Worm (Caenorhabditis elegans) whole organism, L1 larva: ENCODE measurements around the gene M163.8.
A peak's percentile ranks its signal among the peaks of the same experiment; 100 is the strongest.

Experiments used
- C04F5.9 ChIP-seq: sonication (generic microtip); optimal IDR thresholded peaks from 2 replicates; lab custom pipeline; 2016; ENCODE audit warnings: missing genetic modification characterization, missing compliant biosample characterization
- C16A3.4 ChIP-seq: fragments of 150-350 bp; optimal IDR thresholded peaks from 2 replicates; lab custom pipeline; 2014; ENCODE audit warnings: missing biosample characterization, missing genetic modification characterization
- Y116A8C.19 ChIP-seq: sonication (generic microtip); optimal IDR thresholded peaks from 2 replicates; lab custom pipeline; 2016; ENCODE audit warnings: missing compliant biosample characterization, missing genetic modification characterization, borderline replicate concordance
- ama-1 ChIP-seq: fragments of 150-350 bp; optimal IDR thresholded peaks from 2 replicates; lab custom pipeline; 2014
- ceh-82 ChIP-seq, 3 experiments: fragments of 150-350 bp in 1 of 3; sonication (generic microtip) in 2 of 3; optimal IDR thresholded peaks; 2 replicates each; lab custom pipeline; 2014 to 2017; ENCODE audit warnings: missing biosample characterization in 3 of 3, missing genetic modification characterization in 3 of 3
- ceh-90 ChIP-seq: sonication (generic microtip); optimal IDR thresholded peaks from 2 replicates; lab custom pipeline; 2016; ENCODE audit warnings: missing genetic modification characterization, missing compliant biosample characterization
- dpl-1 ChIP-seq, 3 experiments: fragments of 150-350 bp in 2 of 3; sonication (generic microtip) in 1 of 3; optimal IDR thresholded peaks; 2 replicates each; lab custom pipeline; 2014 to 2017; ENCODE audit warnings: missing biosample characterization in 3 of 3, missing genetic modification characterization in 3 of 3, missing genetic modification reagents in 3 of 3
- dsc-1 ChIP-seq: sonication (generic microtip); optimal IDR thresholded peaks from 2 replicates; lab custom pipeline; 2016; ENCODE audit warnings: mild to moderate bottlenecking, missing genetic modification characterization, missing compliant biosample characterization
- efl-1 ChIP-seq, 4 experiments: fragments of 150-350 bp; optimal IDR thresholded peaks in 3 of 4; peaks in 1 of 4; 1 replicate in 1 of 4; 2 replicates in 3 of 4; lab custom pipeline; 2014; ENCODE audit warnings: missing biosample characterization in 2 of 4, missing genetic modification characterization in 2 of 4, missing genetic modification reagents in 2 of 4
- egl-13 ChIP-seq: sonication (generic microtip); optimal IDR thresholded peaks from 2 replicates; lab custom pipeline; 2016; ENCODE audit warnings: missing genotype, missing genetic modification reagents, missing genetic modification characterization, missing compliant biosample characterization
- egl-27 ChIP-seq, 2 experiments: fragments of 150-350 bp in 1 of 2; sonication (generic microtip); optimal IDR thresholded peaks; 3 replicates each; lab custom pipeline; 2017 to 2018; ENCODE audit warnings: missing biosample characterization in 2 of 2, missing genetic modification characterization in 2 of 2, missing genetic modification reagents in 2 of 2
- fkh-10 ChIP-seq: sonication (generic microtip); optimal IDR thresholded peaks from 2 replicates; lab custom pipeline; 2017; ENCODE audit warnings: missing biosample characterization, missing genetic modification reagents, missing genetic modification characterization
- fkh-4 ChIP-seq: sonication (generic microtip); optimal IDR thresholded peaks from 2 replicates; lab custom pipeline; 2016; ENCODE audit warnings: missing compliant biosample characterization, missing genetic modification characterization, borderline replicate concordance
- hlh-4 ChIP-seq: sonication (generic microtip); optimal IDR thresholded peaks from 2 replicates; lab custom pipeline; 2016; ENCODE audit warnings: mild to moderate bottlenecking, missing genetic modification characterization, missing compliant biosample characterization
- hpl-2 ChIP-seq: fragments of 150-350 bp; optimal IDR thresholded peaks from 2 replicates; lab custom pipeline; 2014; ENCODE audit warnings: missing biosample characterization, missing genetic modification reagents, missing genetic modification characterization
- irx-1 ChIP-seq: sonication (generic microtip); optimal IDR thresholded peaks from 2 replicates; lab custom pipeline; 2016; ENCODE audit warnings: missing genetic modification characterization, missing compliant biosample characterization
- isw-1 ChIP-seq: fragments of 200-800 bp; sonication (Bioruptor generic); IDR thresholded peaks from 2 replicates; pipeline ENCODE4 v1.3.6; 2022; ENCODE audit warnings: missing genetic modification characterization, missing compliant biosample characterization
- jun-1 ChIP-seq: fragments of 150-350 bp; optimal IDR thresholded peaks from 2 replicates; lab custom pipeline; 2014; ENCODE audit warnings: missing biosample characterization, missing genetic modification reagents, missing genetic modification characterization
- lin-14 ChIP-seq: fragments of 200-800 bp; sonication (Bioruptor generic); optimal IDR thresholded peaks from 2 replicates; lab custom pipeline; 2018; ENCODE audit warnings: mild to moderate bottlenecking, missing genetic modification characterization, moderate library complexity, missing compliant biosample characterization
- lin-35 ChIP-seq, 2 experiments: fragments of 150-350 bp; optimal IDR thresholded peaks; 2 replicates each; lab custom pipeline; 2014; ENCODE audit warnings: missing biosample characterization in 2 of 2, missing genetic modification characterization in 2 of 2, missing genetic modification reagents in 2 of 2
- lir-3 ChIP-seq: sonication (generic microtip); optimal IDR thresholded peaks from 2 replicates; lab custom pipeline; 2016; ENCODE audit warnings: mild to moderate bottlenecking, missing genetic modification characterization, moderate library complexity, missing compliant biosample characterization; ENCODE audit not compliant: poor library complexity
- lsy-2 ChIP-seq, 2 experiments: fragments of 150-350 bp; optimal IDR thresholded peaks; 2 replicates each; lab custom pipeline; 2014; ENCODE audit warnings: missing biosample characterization in 2 of 2, missing genetic modification characterization in 2 of 2
- mdl-1 ChIP-seq, 2 experiments: fragments of 150-350 bp; optimal IDR thresholded peaks; 2 replicates each; lab custom pipeline; 2014 to 2017; ENCODE audit warnings: missing biosample characterization in 2 of 2, missing genetic modification characterization in 2 of 2, inconsistent platforms in 1 of 2
- mef-2 ChIP-seq: fragments of 150-350 bp; optimal IDR thresholded peaks from 2 replicates; lab custom pipeline; 2014; ENCODE audit warnings: missing biosample characterization, missing genetic modification characterization
- mep-1 ChIP-seq: fragments of 150-350 bp; optimal IDR thresholded peaks from 2 replicates; lab custom pipeline; 2014; ENCODE audit warnings: missing biosample characterization, missing genetic modification characterization
- nhr-19 ChIP-seq: fragments of 200-800 bp; sonication (Bioruptor generic); conservative IDR thresholded peaks from 2 replicates; pipeline ENCODE4 v1.3.6; 2022; ENCODE audit warnings: missing genetic modification characterization, missing compliant biosample characterization
- nhr-20 ChIP-seq: sonication (generic microtip); optimal IDR thresholded peaks from 2 replicates; lab custom pipeline; 2016; ENCODE audit warnings: mild to moderate bottlenecking, missing genetic modification characterization, missing compliant biosample characterization
- nhr-237 ChIP-seq: fragments of 150-350 bp; optimal IDR thresholded peaks from 2 replicates; lab custom pipeline; 2014; ENCODE audit warnings: missing biosample characterization, missing genetic modification characterization
- nhr-71 ChIP-seq: sonication (generic microtip); optimal IDR thresholded peaks from 2 replicates; lab custom pipeline; 2016; ENCODE audit warnings: mild to moderate bottlenecking, missing genetic modification characterization, moderate library complexity, missing compliant biosample characterization
- nhr-76 ChIP-seq: sonication (generic microtip); optimal IDR thresholded peaks from 2 replicates; lab custom pipeline; 2017; ENCODE audit warnings: missing biosample characterization, missing genetic modification characterization
- nhr-77 ChIP-seq: fragments of 150-350 bp; optimal IDR thresholded peaks from 2 replicates; lab custom pipeline; 2014; ENCODE audit warnings: missing biosample characterization, missing genetic modification characterization
- nhr-85 ChIP-seq: sonication (generic microtip); peaks from one replicate; lab custom pipeline; 2016; ENCODE audit warnings: missing genetic modification characterization, inconsistent platforms, missing compliant biosample characterization
- nhr-90 ChIP-seq: sonication (generic microtip); optimal IDR thresholded peaks from 2 replicates; lab custom pipeline; 2016; ENCODE audit warnings: mild to moderate bottlenecking, missing genetic modification characterization, missing compliant biosample characterization; ENCODE audit not compliant: poor library complexity
- pax-3 ChIP-seq: fragments of 200-800 bp; sonication (Bioruptor generic); optimal IDR thresholded peaks from 2 replicates; lab custom pipeline; 2018; ENCODE audit warnings: mild to moderate bottlenecking, missing genetic modification characterization, moderate library complexity, missing compliant biosample characterization
- pqm-1 ChIP-seq: sonication (generic microtip); optimal IDR thresholded peaks from 3 replicates; lab custom pipeline; 2017; ENCODE audit warnings: missing biosample characterization, missing genetic modification characterization
- rnt-1 ChIP-seq: sonication (generic microtip); optimal IDR thresholded peaks from 2 replicates; lab custom pipeline; 2016; ENCODE audit warnings: mild to moderate bottlenecking, missing genetic modification characterization, moderate library complexity, missing compliant biosample characterization
- skn-1 ChIP-seq: fragments of 150-350 bp; optimal IDR thresholded peaks from 2 replicates; lab custom pipeline; 2014; ENCODE audit warnings: missing biosample characterization, missing genetic modification characterization
- snpc-4 ChIP-seq: fragments of 150-350 bp; optimal IDR thresholded peaks from 2 replicates; lab custom pipeline; 2014; ENCODE audit warnings: missing biosample characterization, missing genetic modification characterization
- snu-23 ChIP-seq: sonication (generic microtip); optimal IDR thresholded peaks from 2 replicates; lab custom pipeline; 2016; ENCODE audit warnings: missing genetic modification characterization, missing compliant biosample characterization
- sptf-1 ChIP-seq: fragments of 150-350 bp; optimal IDR thresholded peaks from 2 replicates; lab custom pipeline; 2014; ENCODE audit warnings: missing biosample characterization, missing genetic modification characterization
- swsn-7 ChIP-seq: sonication (generic microtip); optimal IDR thresholded peaks from 2 replicates; lab custom pipeline; 2016; ENCODE audit warnings: missing genetic modification characterization, missing compliant biosample characterization
- tbx-2 ChIP-seq: sonication (generic microtip); optimal IDR thresholded peaks from 2 replicates; lab custom pipeline; 2016; ENCODE audit warnings: missing genetic modification characterization, missing compliant biosample characterization
- tlp-1 ChIP-seq: fragments of 150-350 bp; optimal IDR thresholded peaks from 2 replicates; lab custom pipeline; 2014; ENCODE audit warnings: missing biosample characterization, missing genetic modification characterization
- unc-30 ChIP-seq: sonication (generic microtip); optimal IDR thresholded peaks from 2 replicates; lab custom pipeline; 2017; ENCODE audit warnings: missing biosample characterization, missing genetic modification characterization
- unc-98 ChIP-seq: fragments of 200-800 bp; sonication (Bioruptor generic); IDR thresholded peaks from 2 replicates; pipeline ENCODE4 v1.3.6; 2022; ENCODE audit warnings: missing genetic modification characterization, missing compliant biosample characterization
- zag-1 ChIP-seq: fragments of 150-350 bp; optimal IDR thresholded peaks from 2 replicates; lab custom pipeline; 2014; ENCODE audit warnings: missing biosample characterization, missing genetic modification characterization
- ztf-4 ChIP-seq: fragments of 150-350 bp; optimal IDR thresholded peaks from 2 replicates; lab custom pipeline; 2014; ENCODE audit warnings: missing biosample characterization, missing genetic modification characterization

The M163.8 gene

DNA sequence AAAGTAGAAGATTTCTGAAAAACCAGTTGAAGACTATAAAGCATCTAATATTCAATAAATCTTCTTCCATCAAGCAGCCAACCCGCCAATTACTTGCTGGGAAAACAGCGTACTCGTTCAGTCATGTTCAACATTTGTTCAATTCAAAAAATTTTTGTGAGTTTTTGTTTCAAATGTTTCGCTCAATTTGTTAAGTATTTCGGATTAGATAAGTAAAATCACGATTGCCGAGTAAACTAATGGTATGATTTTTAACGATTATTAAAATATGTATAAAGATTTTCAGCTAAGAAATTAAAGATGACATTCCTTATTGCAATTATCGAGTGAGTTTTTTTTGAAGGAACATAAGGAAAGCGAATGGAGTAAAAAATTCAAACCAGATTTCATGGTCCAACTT lies 14.2 kb upstream of the M163.8 start, which contains the start of gene M163.10:
Gene M163.10 (plus strand): TSS at position 301 of the 400 bp plus-strand sequence.
- TF ChIP-seq nhr-20 (tag; lab: Kevin White, UChicago) = no peak
- no peak for TF ChIP-seq nhr-237
- TF ChIP-seq mef-2 (tag; lab: Kevin White, UChicago) = no peak
- no peak for TF ChIP-seq nhr-19 (GFP tag; lab: Robert Waterston, UW)
- TF ChIP-seq ceh-82 (tag; optimal IDR thresholded peaks at IDR 0.05; lab: Kevin White, UChicago) = no peak
- no peak for TF ChIP-seq zag-1
- TF ChIP-seq sptf-1 = no peak
- no peak for TF ChIP-seq C04F5.9 (tag; lab: Kevin White, UChicago)
- no peak for TF ChIP-seq hpl-2 (GFP tag; lab: Kevin White, UChicago)
- no peak for TF ChIP-seq fkh-4 (tag; lab: Kevin White, UChicago)
- TF ChIP-seq nhr-77 (tag; lab: Kevin White, UChicago) = no peak
- no peak for TF ChIP-seq swsn-7 (tag; lab: Kevin White, UChicago)

DNA sequence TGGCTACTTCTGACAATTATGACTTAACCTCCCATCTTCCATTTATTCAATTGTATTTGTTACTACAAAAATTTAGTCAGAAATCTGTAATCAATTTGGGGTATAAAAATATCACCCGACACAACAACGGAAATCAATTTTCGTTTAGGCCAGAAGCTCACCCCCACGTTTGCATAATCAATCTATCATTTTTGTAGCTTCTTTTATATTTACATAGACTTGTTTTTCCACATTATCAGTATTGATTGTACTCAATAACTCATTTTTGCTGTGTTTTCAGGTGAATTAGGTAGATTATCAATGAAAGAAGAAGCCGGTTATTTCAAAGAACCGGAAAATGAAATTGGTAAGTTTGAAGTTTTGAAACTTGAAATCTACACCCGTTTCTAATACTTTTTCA lies 11.2 kb upstream of the M163.8 start, which contains the start of gene M163.5:
Gene M163.5 (plus strand): TSS at position 301 of the 400 bp plus-strand sequence.
- TF ChIP-seq ama-1 (lab: Kevin White, UChicago) = no peak
- TF ChIP-seq lir-3 = no peak
- TF ChIP-seq, all 84 proteins: peak for 0

DNA sequence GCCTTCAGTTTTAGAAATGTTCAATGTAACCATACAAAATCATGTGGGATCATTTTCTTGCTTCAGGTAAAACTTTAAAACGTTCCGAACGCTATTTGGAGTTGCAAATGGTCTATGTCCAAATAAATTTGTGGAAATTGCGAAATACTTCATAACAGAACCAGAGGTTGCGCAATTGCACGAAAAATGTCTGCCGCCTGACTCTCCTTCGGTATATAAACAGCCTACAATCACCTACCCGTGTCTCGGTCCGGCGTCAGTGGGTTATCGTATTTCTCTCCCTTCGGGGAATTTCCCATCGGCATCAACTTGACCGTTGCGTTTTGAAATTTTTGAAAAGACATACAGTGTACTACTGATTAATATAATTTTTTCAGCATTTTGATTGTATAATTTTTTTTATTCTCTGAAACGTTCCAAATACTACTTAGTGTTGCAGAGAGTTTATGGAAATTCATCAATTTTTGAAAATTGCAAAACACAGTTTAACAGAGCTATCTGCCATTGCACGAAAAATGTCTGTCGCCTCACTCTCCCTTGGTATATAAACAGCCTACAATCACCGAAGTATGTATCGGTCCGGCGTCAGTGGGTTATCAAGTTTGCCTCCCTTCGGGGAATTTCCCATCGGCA lies 8.2 kb upstream of the M163.8 start:
- TF ChIP-seq lsy-2 (tag; optimal IDR thresholded peaks at IDR 0.05; lab: Kevin White, UChicago) = peak; percentile 6 to 53
- TF ChIP-seq hlh-4 (tag; lab: Kevin White, UChicago) = no peak
- peak; percentile 82 for TF ChIP-seq nhr-85 (tag; lab: Kevin White, UChicago)
- TF ChIP-seq isw-1 (GFP tag; lab: Robert Waterston, UW) = peak; percentile 44; the same call in 1 of the 2 replicates
- peak; percentile 67 for TF ChIP-seq irx-1 (tag; lab: Kevin White, UChicago)
- no peak for TF ChIP-seq Y116A8C.19 (tag; lab: Kevin White, UChicago)
- TF ChIP-seq mep-1 (tag; lab: Kevin White, UChicago) = no peak
- peak; percentile 54 for TF ChIP-seq swsn-7 (tag; lab: Kevin White, UChicago)
- no peak for TF ChIP-seq tlp-1 (tag; lab: Kevin White, UChicago)
- TF ChIP-seq unc-30 (tag; lab: Kevin White, UChicago) = no peak
- TF ChIP-seq egl-13 (tag; lab: Kevin White, UChicago) = no peak
- TF ChIP-seq pax-3 (tag; lab: Kevin White, UChicago) = no peak
- TF ChIP-seq rnt-1 (tag; lab: Kevin White, UChicago) = peak; percentile 24
- TF ChIP-seq dpl-1 (GFP tag; optimal IDR thresholded peaks at IDR 0.05; lab: Kevin White, UChicago) = peak in 2 of 3 experiments; percentile 15 to 30
- TF ChIP-seq nhr-76 (tag; lab: Kevin White, UChicago) = no peak
- no peak for TF ChIP-seq dsc-1 (tag; lab: Kevin White, UChicago)
- TF ChIP-seq egl-27 (tag; optimal IDR thresholded peaks at IDR 0.05; lab: Kevin White, UChicago) = no peak
- peak; percentile 61 for TF ChIP-seq nhr-71
- peak; percentile 98 for TF ChIP-seq snpc-4 (tag; lab: Kevin White, UChicago)
- no peak for TF ChIP-seq ztf-4 (tag; lab: Kevin White, UChicago)
- TF ChIP-seq ceh-90 = no peak
- TF ChIP-seq nhr-237 = no peak
- peak; percentile 38 to 57 (median 46) for TF ChIP-seq ceh-82 (tag; optimal IDR thresholded peaks at IDR 0.05; lab: Kevin White, UChicago)
- peak in 1 of 2 experiments; percentile 50 for TF ChIP-seq mdl-1 (tag; optimal IDR thresholded peaks at IDR 0.05; lab: Kevin White, UChicago)
- TF ChIP-seq skn-1 = peak; percentile 83
- TF ChIP-seq nhr-19 (GFP tag; lab: Robert Waterston, UW) = peak; percentile 71
- peak; percentile 46 for TF ChIP-seq tbx-2 (tag; lab: Kevin White, UChicago)
- no peak for TF ChIP-seq mef-2 (tag; lab: Kevin White, UChicago)
- TF ChIP-seq efl-1 (optimal IDR thresholded peaks at IDR 0.05; lab: Kevin White, UChicago) = peak in 1 of 2 experiments; percentile 19
- TF ChIP-seq efl-1 (GFP tag; optimal IDR thresholded peaks at IDR 0.05 in 1 of 2; lab: Kevin White, UChicago) = peak in 1 of 2 experiments; percentile 95
- TF ChIP-seq lin-35 (GFP tag; optimal IDR thresholded peaks at IDR 0.05; lab: Kevin White, UChicago) = peak in 1 of 2 experiments; percentile 66
- peak; percentile 63 for TF ChIP-seq snu-23
- no peak for TF ChIP-seq fkh-10 (GFP tag; lab: Kevin White, UChicago)
- peak; percentile 65 for TF ChIP-seq C16A3.4 (tag; lab: Kevin White, UChicago)
- TF ChIP-seq pqm-1 (tag; lab: Kevin White, UChicago) = no peak
- no peak for TF ChIP-seq unc-98 (GFP tag; lab: Robert Waterston, UW)
- TF ChIP-seq lin-14 (GFP tag; lab: Kevin White, UChicago) = no peak
- TF ChIP-seq nhr-90 = peak; percentile 87
- TF ChIP-seq jun-1 (tag; lab: Kevin White, UChicago) = peak; percentile 51
